Fruit fly (Drosophila melanogaster): ENCODE measurements around the gene vn.

Gene vn

dm6 chr3L:5813016-5813415 is 32.4 kb downstream of the vn start, which contains the start of gene mad2 (continued):
- TF ChIP-seq CG10209 (GFP tag; optimal IDR thresholded peaks at IDR 0.05) (no peak), CG31365 (tag; optimal IDR thresholded peaks at IDR 0.05) (no peak), wdn (GFP tag; IDR thresholded peaks at IDR 0.05) (no peak), D (optimal IDR thresholded peaks at IDR 0.05) (no peak), D (GFP tag; optimal IDR thresholded peaks at IDR 0.05) (no peak), Aef1 (GFP tag; IDR thresholded peaks at IDR 0.05) (no peak), caup (GFP tag; optimal IDR thresholded peaks at IDR 0.05; ENCODE audit: severe bottlenecking) (no peak), sima (GFP tag; optimal IDR thresholded peaks at IDR 0.05) (no peak), CG6689 (GFP tag; IDR thresholded peaks at IDR 0.05) (no peak), ci (GFP tag; IDR thresholded peaks at IDR 0.05) (no peak), NFAT (GFP tag; IDR thresholded peaks at IDR 0.05) (no peak; the same call in 1 of the 2 replicates), CG12659 (GFP tag; optimal IDR thresholded peaks at IDR 0.05) (peak; percentile 55), CG10274 (GFP tag; optimal IDR thresholded peaks at IDR 0.05) (no peak), Rfx (GFP tag; IDR thresholded peaks at IDR 0.05) (peak; percentile 41; the same call in 1 of the 2 replicates), CG10543 (GFP tag; optimal IDR thresholded peaks at IDR 0.05) (no peak), YL-1 (GFP tag; optimal IDR thresholded peaks at IDR 0.05) (peak; percentile 13), CG12744 (GFP tag; optimal IDR thresholded peaks at IDR 0.05) (no peak), org-1 (GFP tag; optimal IDR thresholded peaks at IDR 0.05) (no peak), ab (GFP tag; optimal IDR thresholded peaks at IDR 0.05) (no peak), CG17328 (GFP tag; IDR thresholded peaks at IDR 0.05) (no peak), CG9932 (GFP tag; IDR thresholded peaks at IDR 0.05) (no peak), CG11504 (tag; optimal IDR thresholded peaks at IDR 0.05) (peak; percentile 46), CG15269 (tag; optimal IDR thresholded peaks at IDR 0.05) (no peak), MESR4 (GFP tag; optimal IDR thresholded peaks at IDR 0.05) (peak; percentile 39), CG16779 (GFP tag; IDR thresholded peaks at IDR 0.05) (no peak), CkIIα-i1 (GFP tag; IDR thresholded peaks at IDR 0.05) (no peak), luna (GFP tag; optimal IDR thresholded peaks at IDR 0.05) (no peak), Atf3 (GFP tag; optimal IDR thresholded peaks at IDR 0.05) (no peak), CG6175 (GFP tag; IDR thresholded peaks at IDR 0.05) (no peak), Abd-B (GFP tag; optimal IDR thresholded peaks at IDR 0.05) (peak; percentile 6), inv (GFP tag; IDR thresholded peaks at IDR 0.05; ENCODE audit: partially characterized antibody) (peak; percentile 44; the same call in 1 of the 2 replicates), aop (GFP tag; IDR thresholded peaks at IDR 0.05) (no peak), CG15514 (GFP tag; optimal IDR thresholded peaks at IDR 0.05) (peak; percentile 59), schlank (tag; optimal IDR thresholded peaks at IDR 0.05) (no peak), danr (GFP tag; IDR thresholded peaks at IDR 0.05) (no peak), mirr (GFP tag; optimal IDR thresholded peaks at IDR 0.05) (no peak), cas (GFP tag; IDR thresholded peaks at IDR 0.05) (0 out of 2 replicates have a peak, but pooled peaks have one; percentile 18), CG7786 (GFP tag; optimal IDR thresholded peaks at IDR 0.05) (no peak), prd (optimal IDR thresholded peaks at IDR 0.05) (no peak), prd (GFP tag; IDR thresholded peaks at IDR 0.05) (no peak), CG18764 (GFP tag; optimal IDR thresholded peaks at IDR 0.05) (no peak), pnt (GFP tag; optimal IDR thresholded peaks at IDR 0.05) (no peak), pan (optimal IDR thresholded peaks at IDR 0.05) (no peak), pan (GFP tag; optimal IDR thresholded peaks at IDR 0.05 in 1 of 2, IDR thresholded peaks at IDR 0.05 in 1 of 2) (no peak), lmd (GFP tag; IDR thresholded peaks at IDR 0.05) (no peak), C15 (GFP tag; IDR thresholded peaks at IDR 0.05) (no peak), z (GFP tag; IDR thresholded peaks at IDR 0.05) (no peak), Asciz (GFP tag; optimal IDR thresholded peaks at IDR 0.05) (no peak), Lim3 (GFP tag; IDR thresholded peaks at IDR 0.05) (no peak), CG18011 (GFP tag; optimal IDR thresholded peaks at IDR 0.05) (no peak), nau (GFP tag; optimal IDR thresholded peaks at IDR 0.05) (no peak), fd102C (GFP tag; optimal IDR thresholded peaks at IDR 0.05) (no peak), Lpt (GFP tag; optimal IDR thresholded peaks at IDR 0.05) (no peak)

All from whole organism, embryonic.